Worm (Caenorhabditis elegans) whole organism, young adult: ENCODE data around the gene rpl-15.

ENCODE experiments used
- F37B4.10 ChIP-seq: fragments of 200-800 bp; sonication (Bioruptor generic); IDR thresholded peaks from 2 replicates; pipeline ENCODE4 v1.3.6; 2022; ENCODE audit warnings: missing genetic modification characterization, missing compliant biosample characterization
- ama-1 ChIP-seq, 3 experiments: fragments of 150-350 bp in 1 of 3; sonication (generic microtip) in 2 of 3; optimal IDR thresholded peaks; 2 replicates each; lab custom pipeline; 2014 to 2018; ENCODE audit warnings: missing biosample characterization in 2 of 3, missing genetic modification characterization in 2 of 3, missing genetic modification reagents in 2 of 3
- ccch-3 ChIP-seq: fragments of 200-800 bp; sonication (Bioruptor generic); optimal IDR thresholded peaks from 2 replicates; lab custom pipeline; 2018; ENCODE audit warnings: mild to moderate bottlenecking, missing genetic modification characterization, missing compliant biosample characterization
- ceh-58 ChIP-seq: fragments of 200-800 bp; sonication (Bioruptor generic); IDR thresholded peaks from 2 replicates; pipeline ENCODE4 v1.3.6; 2022; ENCODE audit warnings: missing genetic modification characterization, missing compliant biosample characterization
- dox-1 ChIP-seq: fragments of 200-800 bp; sonication (Bioruptor generic); IDR thresholded peaks from 2 replicates; pipeline ENCODE4 v1.3.6; 2022; ENCODE audit warnings: missing genetic modification reagents, missing genetic modification characterization, missing compliant biosample characterization
- hlh-12 ChIP-seq: sonication (generic microtip); optimal IDR thresholded peaks from 2 replicates; lab custom pipeline; 2016; ENCODE audit warnings: missing genetic modification characterization, missing compliant biosample characterization
- nfya-2 ChIP-seq: fragments of 200-800 bp; sonication (Bioruptor generic); IDR thresholded peaks from 2 replicates; pipeline ENCODE4 v1.3.6; 2022; ENCODE audit warnings: missing genetic modification reagents, missing genetic modification characterization, missing compliant biosample characterization
- rpc-1 ChIP-seq, 2 experiments: fragments of 150-350 bp in 1 of 2; sonication (generic microtip) in 1 of 2; optimal IDR thresholded peaks; 2 replicates each; lab custom pipeline; 2014 to 2018; ENCODE audit warnings: missing biosample characterization in 1 of 2, missing genetic modification characterization in 1 of 2, missing genetic modification reagents in 1 of 2, missing genotype in 1 of 2
- tlf-1 ChIP-seq: fragments of 200-800 bp; sonication (Bioruptor generic); optimal IDR thresholded peaks from 2 replicates; lab custom pipeline; 2018; ENCODE audit warnings: mild to moderate bottlenecking, missing genetic modification characterization, missing compliant biosample characterization
- zim-3 ChIP-seq: sonication (generic microtip); optimal IDR thresholded peaks from 2 replicates; lab custom pipeline; 2017; ENCODE audit warnings: mild to moderate bottlenecking, missing genetic modification characterization, moderate library complexity, missing compliant biosample characterization

DNA sequence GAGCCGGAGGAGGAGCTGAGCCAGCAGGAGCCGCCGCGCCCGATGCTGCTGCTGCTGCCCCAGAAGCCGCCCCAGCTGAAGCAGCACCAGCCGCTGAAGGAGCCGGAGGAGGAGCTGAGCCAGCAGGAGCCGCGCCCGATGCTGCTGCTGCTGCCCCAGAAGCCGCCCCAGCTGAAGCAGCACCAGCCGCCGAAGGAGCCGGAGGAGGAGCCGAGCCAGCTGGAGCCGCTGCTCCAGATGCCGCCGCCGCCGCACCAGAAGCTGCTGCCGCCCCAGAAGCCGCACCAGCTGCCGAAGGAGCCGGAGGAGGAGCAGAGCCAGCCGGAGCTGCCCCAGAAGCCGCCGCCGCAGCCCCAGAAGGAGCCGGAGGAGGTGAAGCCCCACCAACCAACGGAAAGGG is 48.9 kb downstream of the rpl-15 start:
- TF ChIP-seq ama-1 (optimal IDR thresholded peaks at IDR 0.05; lab: Kevin White, UChicago): no peak
- TF ChIP-seq ama-1 (GFP tag; optimal IDR thresholded peaks at IDR 0.05; lab: Kevin White, UChicago): no peak
- TF ChIP-seq F37B4.10 (GFP tag; lab: Robert Waterston, UW): no peak
- TF ChIP-seq rpc-1 (optimal IDR thresholded peaks at IDR 0.05; lab: Kevin White, UChicago): no peak
- TF ChIP-seq rpc-1 (tag; optimal IDR thresholded peaks at IDR 0.05; lab: Kevin White, UChicago): no peak
- no peak for TF ChIP-seq ccch-3 (GFP tag; lab: Kevin White, UChicago)
- no peak for TF ChIP-seq dox-1 (GFP tag; lab: Robert Waterston, UW)
- no peak for TF ChIP-seq ceh-58 (GFP tag; lab: Robert Waterston, UW)
- TF ChIP-seq nfya-2: no peak
- TF ChIP-seq zim-3 (tag; lab: Kevin White, UChicago): no peak
- no peak for TF ChIP-seq tlf-1
- no peak for TF ChIP-seq hlh-12
